Worm (Caenorhabditis elegans) whole organism, early embryonic: ENCODE measurements around the gene Y47D7A.17.

Source experiments
- B0310.2 ChIP-seq: sonication (generic microtip); optimal IDR thresholded peaks from 2 replicates; lab custom pipeline; 2016; ENCODE audit warnings: mild to moderate bottlenecking, missing genetic modification characterization, missing compliant biosample characterization
- F13C5.2 ChIP-seq: sonication (generic microtip); optimal IDR thresholded peaks from 2 replicates; lab custom pipeline; 2017; ENCODE audit warnings: mild to moderate bottlenecking, missing genetic modification characterization, inconsistent platforms, missing compliant biosample characterization
- aly-1 ChIP-seq: sonication (generic microtip); optimal IDR thresholded peaks from 2 replicates; lab custom pipeline; 2016; ENCODE audit warnings: missing genetic modification characterization, missing compliant biosample characterization
- ama-1 ChIP-seq: fragments of 150-350 bp; optimal IDR thresholded peaks from 2 replicates; lab custom pipeline; 2014
- ceh-13 ChIP-seq: fragments of 200-800 bp; sonication (Bioruptor generic); optimal IDR thresholded peaks from 2 replicates; lab custom pipeline; 2018; ENCODE audit warnings: mild to moderate bottlenecking, missing genetic modification characterization, missing compliant biosample characterization
- ceh-36 ChIP-seq: sonication (generic microtip); optimal IDR thresholded peaks from 2 replicates; lab custom pipeline; 2016; ENCODE audit warnings: missing genetic modification characterization, inconsistent platforms, missing compliant biosample characterization
- ets-7 ChIP-seq: sonication (generic microtip); optimal IDR thresholded peaks from 2 replicates; lab custom pipeline; 2016; ENCODE audit warnings: missing genotype, missing genetic modification characterization, missing compliant biosample characterization
- flt-1 ChIP-seq: fragments of 200-800 bp; sonication (Bioruptor generic); IDR thresholded peaks from 2 replicates; pipeline ENCODE4 v1.3.6; 2022; ENCODE audit warnings: missing genetic modification characterization, missing compliant biosample characterization
- hmbx-1 ChIP-seq: sonication (generic microtip); optimal IDR thresholded peaks from 2 replicates; lab custom pipeline; 2016; ENCODE audit warnings: mild to moderate bottlenecking, missing genetic modification characterization, missing compliant biosample characterization
- hmg-4 ChIP-seq: fragments of 200-800 bp; sonication (Bioruptor generic); optimal IDR thresholded peaks from 2 replicates; lab custom pipeline; 2018; ENCODE audit warnings: mild to moderate bottlenecking, missing genetic modification characterization, missing compliant biosample characterization
- hnd-1 ChIP-seq: sonication (generic microtip); optimal IDR thresholded peaks from 2 replicates; lab custom pipeline; 2016; ENCODE audit warnings: missing genetic modification characterization, missing compliant biosample characterization
- pes-1 ChIP-seq: fragments of 200-800 bp; sonication (Bioruptor generic); IDR thresholded peaks from 2 replicates; pipeline ENCODE4 v1.3.6; 2022; ENCODE audit warnings: missing genetic modification reagents, missing genetic modification characterization, missing compliant biosample characterization
- scrt-1 ChIP-seq: fragments of 200-800 bp; sonication (Bioruptor generic); IDR thresholded peaks from 2 replicates; pipeline ENCODE4 v1.3.6; 2022; ENCODE audit warnings: missing genetic modification characterization, missing compliant biosample characterization
- sea-1 ChIP-seq: fragments of 200-800 bp; sonication (Bioruptor generic); conservative IDR thresholded peaks from 2 replicates; pipeline ENCODE4 v1.3.6; 2022; ENCODE audit warnings: missing genetic modification characterization, missing compliant biosample characterization
- tbx-11 ChIP-seq: fragments of 200-800 bp; sonication (Bioruptor generic); IDR thresholded peaks from 2 replicates; pipeline ENCODE4 v1.3.6; 2022; ENCODE audit warnings: missing genetic modification characterization, missing compliant biosample characterization
- tbx-37 ChIP-seq: fragments of 200-800 bp; sonication (Bioruptor generic); conservative IDR thresholded peaks from 2 replicates; pipeline ENCODE4 v1.3.6; 2022; ENCODE audit warnings: missing genetic modification reagents, missing genetic modification characterization, missing compliant biosample characterization
- tra-4 ChIP-seq: sonication (generic microtip); optimal IDR thresholded peaks from 2 replicates; lab custom pipeline; 2017; ENCODE audit warnings: missing genetic modification characterization, missing compliant biosample characterization

The Y47D7A.17 gene

ce11 chrV:4400118-4400517 is 11.5 kb downstream of the Y47D7A.17 start, which contains the start of gene F13A2.4:
F13A2.4 (minus strand) TSS chrV:4400218.
- TF ChIP-seq tbx-11 (GFP tag; lab: Robert Waterston, UW) (no peak), aly-1 (tag; lab: Kevin White, UChicago) (no peak), F13C5.2 (tag; lab: Kevin White, UChicago) (no peak), hnd-1 (tag; lab: Kevin White, UChicago) (no peak)

ce11 chrV:4398884-4399283 is 12.7 kb downstream of the Y47D7A.17 start:
- no peak for TF ChIP-seq tbx-37 (GFP tag; lab: Robert Waterston, UW)
- no peak for TF ChIP-seq hnd-1 (tag; lab: Kevin White, UChicago)
- no peak for TF ChIP-seq ets-7
- TF ChIP-seq tbx-11 (GFP tag; lab: Robert Waterston, UW) = no peak
- TF ChIP-seq hmbx-1 (tag; lab: Kevin White, UChicago) = no peak

ce11 chrV:4398127-4398526 is 13.5 kb downstream of the Y47D7A.17 start:
- TF ChIP-seq sea-1 (GFP tag; lab: Robert Waterston, UW) (no peak), ets-7 (no peak), scrt-1 (GFP tag; lab: Robert Waterston, UW) (no peak), hnd-1 (tag; lab: Kevin White, UChicago) (no peak), tbx-37 (GFP tag; lab: Robert Waterston, UW) (no peak), flt-1 (GFP tag; lab: Robert Waterston, UW) (no peak), hmg-4 (GFP tag; lab: Kevin White, UChicago) (no peak)

ce11 chrV:4396257-4396656 is 15.4 kb downstream of the Y47D7A.17 start, which contains the start of gene F13A2.3:
F13A2.3 (minus strand) TSS chrV:4396357.
- no peak for TF ChIP-seq hnd-1 (tag; lab: Kevin White, UChicago)
- TF ChIP-seq hmbx-1 (tag; lab: Kevin White, UChicago) = no peak
- TF ChIP-seq ceh-36 (tag; lab: Kevin White, UChicago) = no peak
- no peak for TF ChIP-seq sea-1 (GFP tag; lab: Robert Waterston, UW)
- no peak for TF ChIP-seq scrt-1 (GFP tag; lab: Robert Waterston, UW)
- TF ChIP-seq B0310.2 (tag; lab: Kevin White, UChicago) = no peak
- TF ChIP-seq ama-1 (lab: Kevin White, UChicago) = no peak
- no peak for TF ChIP-seq pes-1
- no peak for TF ChIP-seq tbx-37 (GFP tag; lab: Robert Waterston, UW)
- no peak for TF ChIP-seq hmg-4 (GFP tag; lab: Kevin White, UChicago)
- TF ChIP-seq tra-4 (tag; lab: Kevin White, UChicago) = no peak
- no peak for TF ChIP-seq F13C5.2 (tag; lab: Kevin White, UChicago)
- TF ChIP-seq tbx-11 (GFP tag; lab: Robert Waterston, UW) = no peak
- TF ChIP-seq flt-1 (GFP tag; lab: Robert Waterston, UW) = no peak
- no peak for TF ChIP-seq ceh-13 (GFP tag; lab: Kevin White, UChicago)

ce11 chrV:4387916-4388315 is 23.7 kb downstream of the Y47D7A.17 start:
- no peak for TF ChIP-seq scrt-1 (GFP tag; lab: Robert Waterston, UW)

ce11 chrV:4387402-4387801 is 24.2 kb downstream of the Y47D7A.17 start, which contains the start of gene F13A2.9:
F13A2.9 (minus strand) TSS chrV:4387502.
- TF ChIP-seq tbx-11 (GFP tag; lab: Robert Waterston, UW) = no peak
- no peak for TF ChIP-seq hnd-1 (tag; lab: Kevin White, UChicago)
- TF ChIP-seq ets-7 = no peak
- TF ChIP-seq tra-4 (tag; lab: Kevin White, UChicago) = no peak
- no peak for TF ChIP-seq pes-1
- TF ChIP-seq F13C5.2 (tag; lab: Kevin White, UChicago) = no peak
- TF ChIP-seq aly-1 (tag; lab: Kevin White, UChicago) = no peak
- no peak for TF ChIP-seq B0310.2 (tag; lab: Kevin White, UChicago)
- no peak for TF ChIP-seq tbx-37 (GFP tag; lab: Robert Waterston, UW)
- TF ChIP-seq flt-1 (GFP tag; lab: Robert Waterston, UW) = no peak
- TF ChIP-seq hmbx-1 (tag; lab: Kevin White, UChicago) = no peak
- TF ChIP-seq scrt-1 (GFP tag; lab: Robert Waterston, UW) = no peak
- TF ChIP-seq ama-1 (lab: Kevin White, UChicago) = no peak
- TF ChIP-seq ceh-36 (tag; lab: Kevin White, UChicago) = no peak
- TF ChIP-seq sea-1 (GFP tag; lab: Robert Waterston, UW) = no peak
- no peak for TF ChIP-seq ceh-13 (GFP tag; lab: Kevin White, UChicago)
- TF ChIP-seq hmg-4 (GFP tag; lab: Kevin White, UChicago) = no peak

- TF ChIP-seq hnd-1 (tag; lab: Kevin White, UChicago) (no peak), tbx-11 (GFP tag; lab: Robert Waterston, UW) (no peak), ceh-36 (tag; lab: Kevin White, UChicago) (no peak), pes-1 (no peak), hmbx-1 (tag; lab: Kevin White, UChicago) (no peak), B0310.2 (tag; lab: Kevin White, UChicago) (no peak), tbx-37 (GFP tag; lab: Robert Waterston, UW) (no peak), ets-7 (no peak), aly-1 (tag; lab: Kevin White, UChicago) (no peak), ceh-13 (GFP tag; lab: Kevin White, UChicago) (no peak), ama-1 (lab: Kevin White, UChicago) (no peak), flt-1 (GFP tag; lab: Robert Waterston, UW) (no peak), scrt-1 (GFP tag; lab: Robert Waterston, UW) (no peak)
These were observed 25.4 kb downstream of the Y47D7A.17 start, which contains the start of gene F13A2.10 for ce11 chrV:4386173-4386572. F13A2.10 (minus strand) TSS chrV:4386273.

- TF ChIP-seq hmbx-1 (tag; lab: Kevin White, UChicago) (no peak), tra-4 (tag; lab: Kevin White, UChicago) (no peak), sea-1 (GFP tag; lab: Robert Waterston, UW) (no peak), ama-1 (lab: Kevin White, UChicago) (no peak), scrt-1 (GFP tag; lab: Robert Waterston, UW) (no peak), pes-1 (no peak), F13C5.2 (tag; lab: Kevin White, UChicago) (no peak), B0310.2 (tag; lab: Kevin White, UChicago) (no peak), tbx-37 (GFP tag; lab: Robert Waterston, UW) (no peak), ceh-13 (GFP tag; lab: Kevin White, UChicago) (no peak), tbx-11 (GFP tag; lab: Robert Waterston, UW) (no peak), hmg-4 (GFP tag; lab: Kevin White, UChicago) (no peak), hnd-1 (tag; lab: Kevin White, UChicago) (no peak)
These were observed 27.1 kb downstream of the Y47D7A.17 start, which contains the start of gene F13A2.2 for ce11 chrV:4384482-4384881. F13A2.2 (minus strand) TSS chrV:4384582.
